Worm (Caenorhabditis elegans): ENCODE data around the gene vdac-1.

Gene vdac-1

ce11 chrIV:7497205-7497604 lies 10.5 kb downstream of the vdac-1 start:
- TF ChIP-seq elt-1 (tag; optimal IDR thresholded peaks at IDR 0.05; ENCODE audit: borderline replicate concordance, insufficient read depth) (no peak), flh-1 (GFP tag; optimal IDR thresholded peaks at IDR 0.05) (no peak), zip-8 (tag; optimal IDR thresholded peaks at IDR 0.05) (no peak)

ce11 chrIV:7491464-7491863 lies 16.2 kb downstream of the vdac-1 start, which contains the start of gene F55G1.1:
F55G1.1 (plus strand) TSS chrIV:7491764.
- TF ChIP-seq nhr-237 (tag; optimal IDR thresholded peaks at IDR 0.05) (no peak), cnd-1 (tag; optimal IDR thresholded peaks at IDR 0.05) (no peak), mls-2 (tag; optimal IDR thresholded peaks at IDR 0.05) (no peak), ceh-39 (tag; optimal IDR thresholded peaks at IDR 0.05) (no peak), ceh-43 (GFP tag; optimal IDR thresholded peaks at IDR 0.05) (no peak), unc-120 (tag; optimal IDR thresholded peaks at IDR 0.05; ENCODE audit: poor library complexity, severe bottlenecking) (no peak), lin-13 (tag; optimal IDR thresholded peaks at IDR 0.05) (no peak), snpc-4 (tag; optimal IDR thresholded peaks at IDR 0.05) (no peak)

- no peak for TF ChIP-seq ceh-39 (tag; optimal IDR thresholded peaks at IDR 0.05)
- TF ChIP-seq flh-1 (GFP tag; optimal IDR thresholded peaks at IDR 0.05): no peak
- no peak for TF ChIP-seq unc-62 (GFP tag; optimal IDR thresholded peaks at IDR 0.05)
- no peak for TF ChIP-seq elt-1 (tag; optimal IDR thresholded peaks at IDR 0.05; ENCODE audit: borderline replicate concordance, insufficient read depth)
- no peak for TF ChIP-seq ceh-43 (GFP tag; optimal IDR thresholded peaks at IDR 0.05)
- TF ChIP-seq nhr-76 (tag; optimal IDR thresholded peaks at IDR 0.05): no peak
- TF ChIP-seq mab-5 (tag; optimal IDR thresholded peaks at IDR 0.05): no peak
- no peak for TF ChIP-seq blmp-1 (tag; optimal IDR thresholded peaks at IDR 0.05)
- TF ChIP-seq nhr-28 (tag; optimal IDR thresholded peaks at IDR 0.05): no peak
- no peak for TF ChIP-seq M03D4.4 (tag; optimal IDR thresholded peaks at IDR 0.05)
- TF ChIP-seq ces-1 (GFP tag; optimal IDR thresholded peaks at IDR 0.05): no peak
- TF ChIP-seq unc-39 (tag; optimal IDR thresholded peaks at IDR 0.05): no peak
- TF ChIP-seq ztf-11 (tag; optimal IDR thresholded peaks at IDR 0.05): no peak
These were observed 19.3 kb downstream of the vdac-1 start for ce11 chrIV:7488457-7488783.

ce11 chrIV:7487554-7488456 lies 19.9 kb downstream of the vdac-1 start, which contains the start of the genes his-60 and his-59:
his-60 (minus strand) TSS chrIV:7487992.
his-59 (plus strand) TSS chrIV:7488249.
- no peak for TF ChIP-seq nhr-28 (tag; optimal IDR thresholded peaks at IDR 0.05)
- TF ChIP-seq tbx-8 (GFP tag; optimal IDR thresholded peaks at IDR 0.05): peak; percentile 26
- TF ChIP-seq ztf-11 (tag; optimal IDR thresholded peaks at IDR 0.05): peak; percentile 93
- TF ChIP-seq M03D4.4 (tag; optimal IDR thresholded peaks at IDR 0.05): peak; percentile 77
- peak; percentile 83 for TF ChIP-seq ceh-83 (GFP tag; optimal IDR thresholded peaks at IDR 0.05)
- TF ChIP-seq lin-13 (tag; optimal IDR thresholded peaks at IDR 0.05): peak; percentile 97
- peak; percentile 92 for TF ChIP-seq cnd-1 (tag; optimal IDR thresholded peaks at IDR 0.05)
- TF ChIP-seq mab-5 (tag; optimal IDR thresholded peaks at IDR 0.05): no peak
- TF ChIP-seq unc-62 (GFP tag; optimal IDR thresholded peaks at IDR 0.05): peak; percentile 25
- TF ChIP-seq elt-3 (tag; optimal IDR thresholded peaks at IDR 0.05): no peak
- TF ChIP-seq mep-1 (tag; optimal IDR thresholded peaks at IDR 0.05): peak; percentile 70
- no peak for TF ChIP-seq unc-120 (tag; optimal IDR thresholded peaks at IDR 0.05; ENCODE audit: poor library complexity, severe bottlenecking)
- TF ChIP-seq ham-2 (GFP tag; optimal IDR thresholded peaks at IDR 0.05): no peak
- peak; percentile 24 for TF ChIP-seq unc-39 (tag; optimal IDR thresholded peaks at IDR 0.05)
- TF ChIP-seq hlh-1 (tag; optimal IDR thresholded peaks at IDR 0.05): no peak
- peak; percentile 80 for TF ChIP-seq ceh-39 (tag; optimal IDR thresholded peaks at IDR 0.05)
- TF ChIP-seq lin-32 (GFP tag; optimal IDR thresholded peaks at IDR 0.05): peak; percentile 84
- peak; percentile 51 for TF ChIP-seq nhr-2 (tag; optimal IDR thresholded peaks at IDR 0.05)
- TF ChIP-seq drap-1 (GFP tag; optimal IDR thresholded peaks at IDR 0.05): peak; percentile 63
- TF ChIP-seq zip-8 (tag; optimal IDR thresholded peaks at IDR 0.05): no peak
- TF ChIP-seq snpc-4 (tag; optimal IDR thresholded peaks at IDR 0.05): no peak
- TF ChIP-seq lsy-2 (tag; optimal IDR thresholded peaks at IDR 0.05): peak; percentile 24
- TF ChIP-seq mls-2 (tag; optimal IDR thresholded peaks at IDR 0.05): peak; percentile 52
- no peak for TF ChIP-seq elt-1 (tag; optimal IDR thresholded peaks at IDR 0.05; ENCODE audit: borderline replicate concordance, insufficient read depth)
- TF ChIP-seq nhr-237 (tag; optimal IDR thresholded peaks at IDR 0.05): no peak
- TF ChIP-seq blmp-1 (tag; optimal IDR thresholded peaks at IDR 0.05): no peak
- TF ChIP-seq sem-2 (GFP tag; optimal IDR thresholded peaks at IDR 0.05): peak; percentile 63
- TF ChIP-seq ceh-43 (GFP tag; optimal IDR thresholded peaks at IDR 0.05): peak; percentile 48
- no peak for TF ChIP-seq flh-1 (GFP tag; optimal IDR thresholded peaks at IDR 0.05)
- peak; percentile 44 for TF ChIP-seq sptf-1 (tag; optimal IDR thresholded peaks at IDR 0.05)
- peak; percentile 53 for TF ChIP-seq nhr-12 (tag; optimal IDR thresholded peaks at IDR 0.05)
- peak; percentile 88 for TF ChIP-seq pha-4 (tag; optimal IDR thresholded peaks at IDR 0.05)
- TF ChIP-seq nhr-76 (tag; optimal IDR thresholded peaks at IDR 0.05): no peak
- TF ChIP-seq ces-1 (GFP tag; optimal IDR thresholded peaks at IDR 0.05): peak; percentile 6
- no peak for TF ChIP-seq bed-3 (GFP tag; optimal IDR thresholded peaks at IDR 0.05)

Measured in whole organism, mixed stage, embryonic.